Fruit fly (Drosophila melanogaster): ENCODE data around the gene kto.
A peak's percentile ranks its signal among the peaks of the same experiment; 100 is the strongest.

Gene kto

DNA sequence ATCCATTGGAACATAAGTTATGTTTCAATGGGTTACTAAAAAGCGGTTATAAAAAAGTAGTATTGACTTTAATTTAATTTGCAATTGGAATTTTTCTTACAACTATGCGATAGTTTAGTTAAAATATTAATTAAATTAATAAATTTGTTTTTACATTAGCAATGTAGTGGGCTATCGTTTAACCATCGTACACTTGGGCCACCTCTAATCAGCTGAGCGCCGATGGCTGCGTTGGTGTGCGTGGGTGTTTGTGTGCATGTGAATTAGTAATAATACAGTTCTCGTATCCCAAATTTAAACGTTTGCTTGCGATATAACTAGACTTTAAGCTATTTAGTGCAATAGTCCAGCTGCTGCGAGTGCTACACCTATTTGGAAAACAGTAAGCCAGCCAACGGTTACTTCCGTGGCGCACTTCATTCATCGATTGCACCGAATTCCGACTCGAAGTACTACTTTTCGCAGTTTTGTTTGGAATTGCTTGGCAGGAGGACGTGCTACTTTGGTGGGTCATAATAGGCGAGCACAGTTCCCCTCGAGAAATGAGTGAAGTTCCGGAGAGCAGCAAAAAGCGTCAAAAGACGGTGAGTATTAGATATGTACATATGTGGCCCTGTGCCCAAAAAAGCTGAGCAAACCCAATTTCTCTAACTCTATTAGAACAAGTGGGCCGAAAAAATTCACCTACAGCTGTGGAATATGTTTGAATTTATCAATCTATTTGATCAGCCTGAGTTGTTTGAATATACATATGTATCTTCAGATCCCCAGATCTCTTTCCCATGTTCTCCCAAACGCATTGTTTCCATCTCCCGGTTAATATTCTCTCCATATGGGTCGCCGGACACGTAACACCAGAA, 8.9 kb downstream of the kto start, which contains the start of gene Papss (continued):
- TF ChIP-seq CG10209 (GFP tag; optimal IDR thresholded peaks at IDR 0.05) (peak; percentile 31), CG13894 (tag; optimal IDR thresholded peaks at IDR 0.05) (peak; percentile 26), CG13624 (GFP tag; optimal IDR thresholded peaks at IDR 0.05) (peak; percentile 12), chm (GFP tag; IDR thresholded peaks at IDR 0.05) (peak; percentile 66), sd (tag; optimal IDR thresholded peaks at IDR 0.05) (peak; percentile 31), zen (tag; optimal IDR thresholded peaks at IDR 0.05) (peak; percentile 41), Hand (GFP tag; optimal IDR thresholded peaks at IDR 0.05) (peak; percentile 23), CG14441 (GFP tag; IDR thresholded peaks at IDR 0.05) (0 out of 2 replicates have a peak, but pooled peaks have one; percentile 35), schlank (tag; optimal IDR thresholded peaks at IDR 0.05) (peak; percentile 73), sens-2 (GFP tag; IDR thresholded peaks at IDR 0.05) (0 out of 2 replicates have a peak, but pooled peaks have one; percentile 39), CG3847 (GFP tag; IDR thresholded peaks at IDR 0.05) (0 out of 2 replicates have a peak, but pooled peaks have one; percentile 28), Xbp1 (GFP tag; optimal IDR thresholded peaks at IDR 0.05) (peak; percentile 21), CG34224 (GFP tag; IDR thresholded peaks at IDR 0.05; ENCODE audit: partially characterized antibody) (peak; percentile 88), Ptx1 (GFP tag; IDR thresholded peaks at IDR 0.05) (peak; percentile 37; the same call in 1 of the 2 replicates), dysf (GFP tag; IDR thresholded peaks at IDR 0.05) (peak; percentile 17; the same call in 1 of the 3 replicates), CG10979 (tag; optimal IDR thresholded peaks at IDR 0.05) (peak; percentile 27), Atf6 (GFP tag; IDR thresholded peaks at IDR 0.05) (0 out of 2 replicates have a peak, but pooled peaks have one; percentile 25), CG7928 (GFP tag; optimal IDR thresholded peaks at IDR 0.05) (no peak), fd64A (GFP tag; optimal IDR thresholded peaks at IDR 0.05) (peak; percentile 43), BtbVII (GFP tag; optimal IDR thresholded peaks at IDR 0.05) (peak; percentile 29), CG16813 (GFP tag; IDR thresholded peaks at IDR 0.05; ENCODE audit: partially characterized antibody) (peak; percentile 81), NFAT (GFP tag; IDR thresholded peaks at IDR 0.05) (peak; percentile 45; the same call in 1 of the 2 replicates), knrl (GFP tag; IDR thresholded peaks at IDR 0.05; ENCODE audit: partially characterized antibody) (peak; percentile 82), Xrp1 (GFP tag; IDR thresholded peaks at IDR 0.05) (peak; percentile 58), CG13296 (GFP tag; optimal IDR thresholded peaks at IDR 0.05) (peak; percentile 15), CG2889 (GFP tag; IDR thresholded peaks at IDR 0.05) (no peak), CG4328 (GFP tag; optimal IDR thresholded peaks at IDR 0.05) (peak; percentile 27), CG6813 (GFP tag; optimal IDR thresholded peaks at IDR 0.05) (peak; percentile 70), CG15601 (tag; optimal IDR thresholded peaks at IDR 0.05) (peak; percentile 51), Gsc (GFP tag; IDR thresholded peaks at IDR 0.05) (no peak), ap (GFP tag; IDR thresholded peaks at IDR 0.05) (no peak), CG13775 (GFP tag; optimal IDR thresholded peaks at IDR 0.05) (peak; percentile 9), pho (GFP tag; optimal IDR thresholded peaks at IDR 0.05) (peak; percentile 11), Fer1 (GFP tag; optimal IDR thresholded peaks at IDR 0.05) (peak; percentile 71), nmo (GFP tag; optimal IDR thresholded peaks at IDR 0.05) (peak; percentile 41), Dbx (GFP tag; IDR thresholded peaks at IDR 0.05) (peak; percentile 70; the same call in 2 of the 3 replicates), CG11093 (GFP tag; IDR thresholded peaks at IDR 0.05) (no peak), CG15514 (GFP tag; optimal IDR thresholded peaks at IDR 0.05) (peak; percentile 71), cg (GFP tag; optimal IDR thresholded peaks at IDR 0.05) (peak; percentile 90), tgo (GFP tag; IDR thresholded peaks at IDR 0.05) (0 out of 3 replicates have a peak, but pooled peaks have one; percentile 20), row (GFP tag; IDR thresholded peaks at IDR 0.05) (peak; percentile 89), ash1 (GFP tag; optimal IDR thresholded peaks at IDR 0.05) (peak; percentile 47), Meics (GFP tag; optimal IDR thresholded peaks at IDR 0.05) (peak; percentile 26), CG1529 (GFP tag; optimal IDR thresholded peaks at IDR 0.05) (no peak)

Measured in whole organism, embryonic.